Fruit fly (Drosophila melanogaster) whole organism, embryonic: ENCODE data around the gene Aps.
A peak's percentile ranks its signal among the peaks of the same experiment; 100 is the strongest.

ENCODE experiments used
- Abd-B ChIP-seq: fragments of 200-800 bp; sonication (Bioruptor generic); optimal IDR thresholded peaks from 2 replicates; lab custom pipeline; 2018; ENCODE audit warnings: missing biosample characterization, mild to moderate bottlenecking, missing genetic modification characterization, moderate library complexity
- Antp ChIP-seq: fragments of 200-800 bp; sonication (Bioruptor generic); optimal IDR thresholded peaks from 3 replicates; lab custom pipeline; 2016; ENCODE audit warnings: missing biosample characterization, missing genetic modification characterization
- Bdp1 ChIP-seq: fragments of 200-800 bp; sonication (Bioruptor generic); optimal IDR thresholded peaks from 3 replicates; lab custom pipeline; 2016; ENCODE audit warnings: missing biosample characterization, missing genetic modification characterization
- Bteb2 ChIP-seq: fragments of 200-800 bp; sonication (Bioruptor generic); optimal IDR thresholded peaks from 2 replicates; lab custom pipeline; 2016; ENCODE audit warnings: missing biosample characterization, missing genetic modification characterization
- CG10147 ChIP-seq: fragments of 200-800 bp; sonication (Bioruptor generic); optimal IDR thresholded peaks from 2 replicates; lab custom pipeline; 2019; ENCODE audit warnings: missing biosample characterization, mild to moderate bottlenecking, missing genetic modification characterization, moderate library complexity
- CG10321 ChIP-seq: fragments of 200-800 bp; sonication (Bioruptor generic); IDR thresholded peaks from 2 replicates; pipeline ENCODE4 v1.3.6; 2022; ENCODE audit warnings: missing biosample characterization, missing genetic modification characterization
- CG10565 ChIP-seq: fragments of 200-800 bp; sonication (Bioruptor generic); optimal IDR thresholded peaks from 3 replicates; lab custom pipeline; 2016; ENCODE audit warnings: missing biosample characterization, mild to moderate bottlenecking, missing genetic modification characterization
- CG10654 ChIP-seq: fragments of 200-800 bp; sonication (Bioruptor generic); optimal IDR thresholded peaks from 2 replicates; lab custom pipeline; 2016; ENCODE audit warnings: missing biosample characterization, missing genetic modification characterization
- CG11093 ChIP-seq: fragments of 200-800 bp; sonication (Bioruptor generic); IDR thresholded peaks from 3 replicates; pipeline ENCODE4 v1.3.6; 2022; ENCODE audit warnings: missing biosample characterization, missing genetic modification characterization
- CG11247 ChIP-seq: fragments of 200-800 bp; sonication (Bioruptor generic); IDR thresholded peaks from 2 replicates; pipeline ENCODE4 v1.3.6; 2022; ENCODE audit warnings: missing biosample characterization, missing genetic modification characterization
- CG11504 ChIP-seq: fragments of 200-800 bp; sonication (Bioruptor generic); optimal IDR thresholded peaks from 3 replicates; lab custom pipeline; 2019; ENCODE audit warnings: missing biosample characterization, mild to moderate bottlenecking, missing genetic modification characterization, moderate library complexity
- CG12071 ChIP-seq: fragments of 200-800 bp; sonication (Bioruptor generic); optimal IDR thresholded peaks from 3 replicates; lab custom pipeline; 2018; ENCODE audit warnings: missing biosample characterization, mild to moderate bottlenecking, missing genetic modification characterization
- CG13287 ChIP-seq: fragments of 200-800 bp; sonication (Bioruptor generic); IDR thresholded peaks from 2 replicates; pipeline ENCODE4 v1.3.6; 2022; ENCODE audit warnings: missing biosample characterization, missing genetic modification characterization; ENCODE audit not compliant: partially characterized antibody
- CG14014 ChIP-seq: fragments of 200-800 bp; sonication (Bioruptor generic); IDR thresholded peaks from 2 replicates; pipeline ENCODE4 v1.3.6; 2022; ENCODE audit warnings: missing biosample characterization, missing genetic modification characterization
- CG15696 ChIP-seq: fragments of 200-800 bp; sonication (Bioruptor generic); optimal IDR thresholded peaks from 2 replicates; lab custom pipeline; 2019; ENCODE audit warnings: missing biosample characterization, mild to moderate bottlenecking, missing genetic modification characterization, moderate library complexity
- CG1603 ChIP-seq: fragments of 200-800 bp; sonication (Bioruptor generic); optimal IDR thresholded peaks from 2 replicates; lab custom pipeline; 2019; ENCODE audit warnings: missing biosample characterization, mild to moderate bottlenecking, missing genetic modification characterization, moderate library complexity
- CG16863 ChIP-seq: fragments of 200-800 bp; sonication (Bioruptor generic); optimal IDR thresholded peaks from 3 replicates; lab custom pipeline; 2016; ENCODE audit warnings: missing biosample characterization, missing genetic modification characterization
- CG31441 ChIP-seq: fragments of 200-800 bp; sonication (Bioruptor generic); IDR thresholded peaks from 2 replicates; pipeline ENCODE4 v1.3.6; 2022; ENCODE audit warnings: missing biosample characterization, missing genetic modification characterization
- CG6765 ChIP-seq: fragments of 200-800 bp; sonication (Bioruptor generic); optimal IDR thresholded peaks from 3 replicates; lab custom pipeline; 2017; ENCODE audit warnings: missing biosample characterization, mild to moderate bottlenecking, missing genetic modification characterization
- CG7839 ChIP-seq: fragments of 200-800 bp; sonication (Bioruptor generic); optimal IDR thresholded peaks from 3 replicates; lab custom pipeline; 2018; ENCODE audit warnings: missing biosample characterization, mild to moderate bottlenecking, missing genetic modification characterization, moderate library complexity
- CG7928 ChIP-seq: fragments of 200-800 bp; sonication (Bioruptor generic); optimal IDR thresholded peaks from 2 replicates; lab custom pipeline; 2017; ENCODE audit warnings: missing biosample characterization, mild to moderate bottlenecking, missing genetic modification characterization
- CG8290 ChIP-seq, 3 experiments: fragments of 200-800 bp; sonication (Bioruptor generic); optimal IDR thresholded peaks; 2 replicates each; lab custom pipeline; 2016 to 2019; ENCODE audit warnings: missing biosample characterization in 3 of 3, missing genetic modification characterization in 3 of 3, mild to moderate bottlenecking in 2 of 3, moderate library complexity in 1 of 3
- CG8359 ChIP-seq: fragments of 200-800 bp; sonication (Bioruptor generic); optimal IDR thresholded peaks from 2 replicates; lab custom pipeline; 2017; ENCODE audit warnings: missing biosample characterization, mild to moderate bottlenecking, missing genetic modification characterization, borderline replicate concordance
- CoRest ChIP-seq: fragments of 200-800 bp; sonication (Bioruptor generic); optimal IDR thresholded peaks from 3 replicates; lab custom pipeline; 2018; ENCODE audit warnings: missing biosample characterization, mild to moderate bottlenecking, missing genetic modification characterization, moderate library complexity
- D19A ChIP-seq: fragments of 200-800 bp; optimal IDR thresholded peaks from 3 replicates; lab custom pipeline; 2019; ENCODE audit warnings: missing biosample characterization, mild to moderate bottlenecking, missing genetic modification characterization, moderate library complexity
- Dp ChIP-seq: fragments of 200-800 bp; sonication (Bioruptor generic); optimal IDR thresholded peaks from 2 replicates; lab custom pipeline; 2018; ENCODE audit warnings: missing biosample characterization, mild to moderate bottlenecking, missing genetic modification characterization, moderate library complexity
- Opbp ChIP-seq: fragments of 200-800 bp; sonication (Bioruptor generic); IDR thresholded peaks from 3 replicates; pipeline ENCODE4 v1.3.6; 2022; ENCODE audit warnings: missing biosample characterization, missing genetic modification characterization; ENCODE audit not compliant: partially characterized antibody
- PHDP ChIP-seq: fragments of 200-800 bp; sonication (Bioruptor generic); optimal IDR thresholded peaks from 3 replicates; lab custom pipeline; 2018; ENCODE audit warnings: missing biosample characterization, mild to moderate bottlenecking, missing genetic modification characterization, moderate library complexity
- Pdp1 ChIP-seq, 2 experiments: fragments of 200-800 bp; sonication (Bioruptor generic); optimal IDR thresholded peaks; 3 replicates each; lab custom pipeline; 2016; ENCODE audit warnings: missing biosample characterization in 2 of 2, missing genetic modification characterization in 2 of 2, mild to moderate bottlenecking in 1 of 2, moderate library complexity in 1 of 2
- Stat92E ChIP-seq, 3 experiments: fragments of >200 bp in 2 of 3; fragments of 200-800 bp in 1 of 3; sonication (Bioruptor generic) in 1 of 3; optimal IDR thresholded peaks; 2 replicates each; lab custom pipeline; 2017 to 2019; ENCODE audit warnings: missing biosample characterization in 3 of 3, missing genetic modification characterization in 3 of 3, mild to moderate bottlenecking in 1 of 3, moderate library complexity in 1 of 3
- Xrp1 ChIP-seq: fragments of 200-800 bp; sonication (Bioruptor generic); IDR thresholded peaks from 2 replicates; pipeline ENCODE4 v1.3.6; 2022; ENCODE audit warnings: missing biosample characterization, missing genetic modification characterization
- ac ChIP-seq: fragments of 200-800 bp; sonication (Bioruptor generic); optimal IDR thresholded peaks from 3 replicates; lab custom pipeline; 2017; ENCODE audit warnings: missing biosample characterization, mild to moderate bottlenecking, missing genetic modification characterization
- aop ChIP-seq: fragments of 200-800 bp; sonication (Bioruptor generic); IDR thresholded peaks from 2 replicates; pipeline ENCODE4 v1.3.6; 2022; ENCODE audit warnings: missing biosample characterization, missing genetic modification characterization
- ato ChIP-seq: fragments of 200-800 bp; sonication (Bioruptor generic); IDR thresholded peaks from 2 replicates; pipeline ENCODE4 v1.3.6; 2022; ENCODE audit warnings: missing biosample characterization, missing genetic modification characterization; ENCODE audit not compliant: partially characterized antibody
- br ChIP-seq: fragments of >200 bp; optimal IDR thresholded peaks from 2 replicates; lab custom pipeline; 2017
- chm ChIP-seq: fragments of 200-800 bp; sonication (Bioruptor generic); IDR thresholded peaks from 2 replicates; pipeline ENCODE4 v1.3.6; 2022; ENCODE audit warnings: missing biosample characterization, missing genetic modification characterization
- cwo ChIP-seq: fragments of 200-800 bp; sonication (Bioruptor generic); optimal IDR thresholded peaks from 3 replicates; lab custom pipeline; 2017; ENCODE audit warnings: missing biosample characterization, missing genetic modification characterization, mild to moderate bottlenecking, moderate library complexity, missing genetic modification reagents
- dimm ChIP-seq: fragments of 200-800 bp; sonication (Bioruptor generic); IDR thresholded peaks from 2 replicates; pipeline ENCODE4 v1.3.6; 2022; ENCODE audit warnings: missing biosample characterization, missing genetic modification characterization
- dmrt11E ChIP-seq: fragments of 200-800 bp; sonication (Bioruptor generic); optimal IDR thresholded peaks from 3 replicates; lab custom pipeline; 2018; ENCODE audit warnings: missing biosample characterization, mild to moderate bottlenecking, missing genetic modification characterization, moderate library complexity
- dmrt99B ChIP-seq: fragments of 200-800 bp; sonication (Bioruptor generic); optimal IDR thresholded peaks from 2 replicates; lab custom pipeline; 2018; ENCODE audit warnings: missing biosample characterization, mild to moderate bottlenecking, missing genetic modification characterization, moderate library complexity
- ewg ChIP-seq: fragments of 200-800 bp; sonication (Bioruptor generic); optimal IDR thresholded peaks from 3 replicates; lab custom pipeline; 2017; ENCODE audit warnings: mild to moderate bottlenecking, missing biosample characterization, missing genetic modification reagents, missing genetic modification characterization
- jigr1 ChIP-seq: fragments of 200-800 bp; sonication (Bioruptor generic); IDR thresholded peaks from 3 replicates; pipeline ENCODE4 v1.3.6; 2022; ENCODE audit warnings: missing biosample characterization, missing genetic modification characterization
- jing ChIP-seq: fragments of 200-800 bp; sonication (Bioruptor generic); optimal IDR thresholded peaks from 2 replicates; lab custom pipeline; 2018; ENCODE audit warnings: missing biosample characterization, mild to moderate bottlenecking, missing genetic modification characterization
- lbe ChIP-seq: fragments of 200-800 bp; sonication (Bioruptor generic); optimal IDR thresholded peaks from 2 replicates; lab custom pipeline; 2016; ENCODE audit warnings: missing biosample characterization, mild to moderate bottlenecking, missing genetic modification characterization
- nau ChIP-seq: fragments of 200-800 bp; sonication (Bioruptor generic); optimal IDR thresholded peaks from 3 replicates; lab custom pipeline; 2017; ENCODE audit warnings: missing biosample characterization, mild to moderate bottlenecking, missing genetic modification characterization, missing genetic modification reagents
- slou ChIP-seq: fragments of 200-800 bp; sonication (Bioruptor generic); optimal IDR thresholded peaks from 3 replicates; lab custom pipeline; 2016; ENCODE audit warnings: missing biosample characterization, missing genetic modification characterization
- tup ChIP-seq: fragments of 200-800 bp; sonication (Bioruptor generic); optimal IDR thresholded peaks from 2 replicates; lab custom pipeline; 2016; ENCODE audit warnings: missing biosample characterization, mild to moderate bottlenecking, missing genetic modification characterization, moderate library complexity
- vfl ChIP-seq: fragments of 200-800 bp; sonication (Bioruptor generic); optimal IDR thresholded peaks from 2 replicates; lab custom pipeline; 2016; ENCODE audit warnings: missing biosample characterization, missing genetic modification characterization
- yki ChIP-seq: fragments of >200 bp; optimal IDR thresholded peaks from 3 replicates; lab custom pipeline; 2018

Aps gene

DNA sequence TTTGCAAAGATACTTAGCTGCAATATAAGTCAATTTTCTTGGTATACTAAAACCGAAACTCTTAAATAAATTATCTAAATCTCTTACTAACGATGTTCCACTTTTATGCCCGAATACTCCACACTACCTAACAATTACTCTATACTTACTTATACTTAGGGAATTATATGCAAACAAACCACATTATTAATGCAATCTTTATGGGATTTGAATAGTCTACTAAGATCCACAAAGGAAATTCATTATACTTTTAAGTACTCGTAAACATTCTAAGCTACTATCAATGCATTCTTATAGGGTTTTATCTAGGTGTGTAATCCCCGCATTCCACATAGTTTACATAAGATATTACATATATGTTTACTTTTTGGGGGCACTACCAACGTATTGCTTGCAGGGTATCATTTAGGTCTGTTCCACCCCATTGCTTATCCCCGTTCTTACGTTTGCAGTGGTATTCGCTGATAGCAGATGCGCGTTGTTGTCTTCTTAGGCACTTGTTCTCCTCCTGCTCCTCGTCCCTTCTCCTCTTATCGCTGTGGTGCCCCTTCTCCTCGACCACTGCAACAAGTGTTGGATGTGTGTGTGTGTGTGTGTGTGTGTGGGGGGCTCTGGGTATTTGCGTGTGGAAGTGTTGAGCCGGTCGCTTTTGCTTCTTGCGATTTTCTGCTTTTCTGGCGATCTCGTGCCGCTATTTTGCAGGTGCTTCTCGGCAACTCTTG is 1.2 kb downstream of the Aps start (continued):
- peak; percentile 6 for TF ChIP-seq ewg (GFP tag; lab: Kevin White, UChicago)
- no peak for TF ChIP-seq CG7928
- peak; percentile 3 for TF ChIP-seq dmrt99B (tag; lab: Kevin White, UChicago)
- TF ChIP-seq jing (GFP tag; lab: Kevin White, UChicago) = no peak
- peak; percentile 16 for TF ChIP-seq nau (GFP tag; lab: Kevin White, UChicago)
- no peak for TF ChIP-seq CG10147
- no peak for TF ChIP-seq CG8359 (GFP tag; lab: Kevin White, UChicago)
- 0 out of 2 replicates have a peak, but pooled peaks have one; percentile 26 for TF ChIP-seq CG31441
- no peak for TF ChIP-seq Dp (GFP tag; lab: Kevin White, UChicago)
- no peak for TF ChIP-seq slou
- TF ChIP-seq jigr1 (GFP tag; lab: Robert Waterston, UW) = no peak
- peak; percentile 57 for TF ChIP-seq D19A (tag; lab: Kevin White, UChicago)
- TF ChIP-seq Bdp1 (GFP tag; lab: Kevin White, UChicago) = no peak
- TF ChIP-seq dimm = no peak
- no peak for TF ChIP-seq Antp (GFP tag; lab: Kevin White, UChicago)
- no peak for TF ChIP-seq Xrp1 (GFP tag; lab: Robert Waterston, UW)
- no peak for TF ChIP-seq CG11093
- no peak for TF ChIP-seq yki
- peak in 1 of 2 experiments; percentile 70 for TF ChIP-seq Pdp1 (GFP tag; optimal IDR thresholded peaks at IDR 0.05; lab: Kevin White, UChicago)
- no peak for TF ChIP-seq CG10654 (GFP tag; lab: Kevin White, UChicago)
- TF ChIP-seq br = no peak
- TF ChIP-seq tup (GFP tag; lab: Kevin White, UChicago) = no peak
- TF ChIP-seq CG14014 (GFP tag; lab: Robert Waterston, UW) = no peak
- no peak for TF ChIP-seq Bteb2 (GFP tag; lab: Kevin White, UChicago)
- peak in 1 of 3 experiments; percentile 71 for TF ChIP-seq Stat92E (GFP tag; optimal IDR thresholded peaks at IDR 0.05; lab: Kevin White, UChicago)
- TF ChIP-seq CG13287 (GFP tag; lab: Robert Waterston, UW) = no peak
- TF ChIP-seq cwo (GFP tag; lab: Kevin White, UChicago) = peak; percentile 70
- no peak for TF ChIP-seq ato (GFP tag; lab: Robert Waterston, UW)
- TF ChIP-seq dmrt11E (tag; lab: Kevin White, UChicago) = no peak
- no peak for TF ChIP-seq CG11247 (GFP tag; lab: Robert Waterston, UW)
- no peak for TF ChIP-seq CG10321 (GFP tag; lab: Robert Waterston, UW)
- TF ChIP-seq CG6765 (GFP tag; lab: Kevin White, UChicago) = no peak
- TF ChIP-seq Opbp = no peak
- TF ChIP-seq vfl (GFP tag; lab: Kevin White, UChicago) = no peak
- peak; percentile 41 for TF ChIP-seq CG1603 (tag; lab: Kevin White, UChicago)
- no peak for TF ChIP-seq aop (GFP tag; lab: Robert Waterston, UW)
- no peak for TF ChIP-seq CG15696 (tag; lab: Kevin White, UChicago)
- peak; percentile 7 for TF ChIP-seq CG11504 (tag; lab: Kevin White, UChicago)
- no peak for TF ChIP-seq PHDP
- no peak for TF ChIP-seq CG12071 (GFP tag; lab: Kevin White, UChicago)
- TF ChIP-seq CG10565 (GFP tag; lab: Kevin White, UChicago) = no peak
- no peak for TF ChIP-seq CG7839 (tag; lab: Kevin White, UChicago)
- no peak for TF ChIP-seq lbe (GFP tag; lab: Kevin White, UChicago)
- no peak for TF ChIP-seq Abd-B (GFP tag; lab: Kevin White, UChicago)
- no peak for TF ChIP-seq CG16863
- no peak for TF ChIP-seq ac (GFP tag; lab: Kevin White, UChicago)
- no peak for TF ChIP-seq CG8290 (GFP tag; optimal IDR thresholded peaks at IDR 0.05; lab: Kevin White, UChicago)
- TF ChIP-seq CG8290 (tag; optimal IDR thresholded peaks at IDR 0.05; lab: Kevin White, UChicago) = peak in 1 of 2 experiments; percentile 19
- no peak for TF ChIP-seq chm (GFP tag; lab: Robert Waterston, UW)
- TF ChIP-seq CoRest = no peak
